Worm (Caenorhabditis elegans): ENCODE measurements around the gene nhr-8.

DNA sequence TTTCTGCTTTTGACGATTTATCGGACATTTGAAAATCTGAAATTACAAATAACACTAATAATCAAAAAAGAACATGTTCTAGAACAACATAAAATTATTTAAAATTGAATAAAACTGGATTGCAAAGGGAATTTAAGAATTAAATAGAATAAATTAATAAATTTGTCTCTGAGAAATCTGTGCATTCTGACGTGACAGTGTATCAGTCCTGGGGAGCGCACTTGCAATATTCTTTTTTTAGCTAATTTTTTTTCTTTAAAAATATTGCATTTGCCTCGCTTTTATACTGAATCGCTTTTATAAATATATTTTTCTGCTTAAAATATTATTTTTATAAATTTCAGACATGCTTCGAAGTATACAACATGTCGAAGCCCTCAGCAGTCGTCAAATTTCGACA is 1.1 kb upstream of the nhr-8 start, which contains the start of the genes mrpl-1, emc-6 and mrps-24:
- TF ChIP-seq rpc-1 (optimal IDR thresholded peaks at IDR 0.05) (no peak), rpc-1 (tag; optimal IDR thresholded peaks at IDR 0.05) (no peak), him-1 (tag; optimal IDR thresholded peaks at IDR 0.05) (no peak)

Data from whole organism, young adult.